Worm (Caenorhabditis elegans): ENCODE results near the gene F09E5.7.

F09E5.7 gene

ce11 chrII:5326024-5326627 is 25.8 kb upstream of the F09E5.7 start (continued):
- TF ChIP-seq ceh-14 (tag; optimal IDR thresholded peaks at IDR 0.05), result no peak
- no peak for TF ChIP-seq fax-1 (tag; optimal IDR thresholded peaks at IDR 0.05)
- TF ChIP-seq sox-2 (GFP tag; IDR thresholded peaks at IDR 0.05), result no peak
- no peak for TF ChIP-seq K02D7.2 (tag; optimal IDR thresholded peaks at IDR 0.05)
- no peak for TF ChIP-seq che-1 (tag; optimal IDR thresholded peaks at IDR 0.05)
- TF ChIP-seq pqm-1 (tag; optimal IDR thresholded peaks at IDR 0.05), result no peak
- no peak for TF ChIP-seq T23F11.4 (GFP tag; optimal IDR thresholded peaks at IDR 0.05)
- TF ChIP-seq tbx-2 (tag; optimal IDR thresholded peaks at IDR 0.05), result peak; percentile 21
- no peak for TF ChIP-seq ceh-6 (GFP tag; optimal IDR thresholded peaks at IDR 0.05)
- no peak for TF ChIP-seq pros-1 (tag; optimal IDR thresholded peaks at IDR 0.05)
- no peak for TF ChIP-seq ceh-19 (GFP tag; optimal IDR thresholded peaks at IDR 0.05)
- peak; percentile 28 for TF ChIP-seq ceh-18 (tag; optimal IDR thresholded peaks at IDR 0.05)
- TF ChIP-seq mec-3 (tag; optimal IDR thresholded peaks at IDR 0.05; ENCODE audit: borderline replicate concordance), result no peak
- no peak for TF ChIP-seq pax-1 (tag; optimal IDR thresholded peaks at IDR 0.05)
- no peak for TF ChIP-seq odd-2 (tag; optimal IDR thresholded peaks at IDR 0.05)
- no peak for TF ChIP-seq ama-1 (optimal IDR thresholded peaks at IDR 0.05)
- no peak for TF ChIP-seq F13H6.1 (tag; optimal IDR thresholded peaks at IDR 0.05)
- no peak for TF ChIP-seq unc-86 (tag; optimal IDR thresholded peaks at IDR 0.05)
- TF ChIP-seq ceh-45 (GFP tag; IDR thresholded peaks at IDR 0.05), result no peak

ce11 chrII:5326891-5327290 is 25.0 kb upstream of the F09E5.7 start:
- TF ChIP-seq hlh-6 (tag; optimal IDR thresholded peaks at IDR 0.05) (no peak), K02D7.2 (tag; optimal IDR thresholded peaks at IDR 0.05) (no peak)

ce11 chrII:5328912-5329311 is 23.0 kb upstream of the F09E5.7 start:
- TF ChIP-seq pha-2 (tag; optimal IDR thresholded peaks at IDR 0.05) (no peak), rnt-1 (tag; optimal IDR thresholded peaks at IDR 0.05) (no peak)

- TF ChIP-seq npax-4 (tag; optimal IDR thresholded peaks at IDR 0.05), result no peak
- TF ChIP-seq unc-55 (GFP tag; optimal IDR thresholded peaks at IDR 0.05), result peak; percentile 88
- peak; percentile 57 for TF ChIP-seq ceh-18 (tag; optimal IDR thresholded peaks at IDR 0.05)
- TF ChIP-seq hlh-30 (tag; optimal IDR thresholded peaks at IDR 0.05; ENCODE audit: insufficient read depth), result peak; percentile 48
- peak; percentile 31 for TF ChIP-seq ceh-31 (tag; optimal IDR thresholded peaks at IDR 0.05)
- TF ChIP-seq ceh-19 (GFP tag; optimal IDR thresholded peaks at IDR 0.05), result no peak
- no peak for TF ChIP-seq tbx-2 (tag; optimal IDR thresholded peaks at IDR 0.05)
- no peak for TF ChIP-seq ceh-48 (tag; optimal IDR thresholded peaks at IDR 0.05)
- peak; percentile 59 for TF ChIP-seq elt-2 (tag; optimal IDR thresholded peaks at IDR 0.05)
- TF ChIP-seq nfya-1 (tag; optimal IDR thresholded peaks at IDR 0.05), result peak; percentile 70
- peak; percentile 52 for TF ChIP-seq pax-1 (tag; optimal IDR thresholded peaks at IDR 0.05)
- no peak for TF ChIP-seq lim-6 (tag; optimal IDR thresholded peaks at IDR 0.05)
- TF ChIP-seq pqm-1 (tag; optimal IDR thresholded peaks at IDR 0.05), result peak; percentile 55
Observed at ce11 chrII:5330206-5330686, 21.7 kb upstream of the F09E5.7 start.

- no peak for TF ChIP-seq elt-4 (tag; optimal IDR thresholded peaks at IDR 0.05)
- no peak for TF ChIP-seq ceh-34 (tag; optimal IDR thresholded peaks at IDR 0.05)
- TF ChIP-seq K09A11.1 (tag; optimal IDR thresholded peaks at IDR 0.05; ENCODE audit: insufficient read depth), result no peak
- no peak for TF ChIP-seq hlh-15 (tag; optimal IDR thresholded peaks at IDR 0.05)
- no peak for TF ChIP-seq ceh-24 (tag; optimal IDR thresholded peaks at IDR 0.05)
Observed at ce11 chrII:5331677-5332303, 20.1 kb upstream of the F09E5.7 start.
